Worm (Caenorhabditis elegans) whole organism, L4 larva: ENCODE results near the gene F07D3.3.

Experiments
- D1046.2 ChIP-seq: fragments of 200-800 bp; sonication (Bioruptor generic); IDR thresholded peaks from 2 replicates; pipeline ENCODE4 v1.3.6; 2022; ENCODE audit warnings: missing genetic modification characterization, missing compliant biosample characterization
- F44E2.7 ChIP-seq: fragments of 200-800 bp; sonication (Bioruptor generic); IDR thresholded peaks from 2 replicates; pipeline ENCODE4 v2.1.2; 2022; ENCODE audit warnings: missing genetic modification characterization, missing compliant biosample characterization
- F49E8.2 ChIP-seq: sonication (generic microtip); optimal IDR thresholded peaks from 2 replicates; lab custom pipeline; 2016; ENCODE audit warnings: missing compliant biosample characterization, mild to moderate bottlenecking, missing genetic modification characterization, borderline replicate concordance
- T20F7.1 ChIP-seq: fragments of 200-800 bp; sonication (Bioruptor generic); optimal IDR thresholded peaks from 2 replicates; lab custom pipeline; 2018; ENCODE audit warnings: mild to moderate bottlenecking, missing genetic modification characterization, missing compliant biosample characterization
- Y48G9A.11 ChIP-seq: fragments of 200-800 bp; sonication (Bioruptor generic); IDR thresholded peaks from 2 replicates; pipeline ENCODE4 v1.3.6; 2022; ENCODE audit warnings: missing genetic modification reagents, missing genetic modification characterization, missing compliant biosample characterization
- Y5F2A.4 ChIP-seq: fragments of 200-800 bp; sonication (Bioruptor generic); optimal IDR thresholded peaks from 2 replicates; lab custom pipeline; 2018; ENCODE audit warnings: mild to moderate bottlenecking, missing genetic modification characterization, missing compliant biosample characterization
- ZK337.2 ChIP-seq: fragments of 200-800 bp; sonication (Bioruptor generic); IDR thresholded peaks from 2 replicates; pipeline ENCODE4 v1.3.6; 2022; ENCODE audit warnings: missing genetic modification reagents, missing genetic modification characterization, missing compliant biosample characterization
- aha-1 ChIP-seq: fragments of 150-350 bp; peaks from one replicate; lab custom pipeline; 2014; ENCODE audit warnings: missing biosample characterization, missing genetic modification characterization
- arid-1 ChIP-seq: fragments of 200-800 bp; sonication (Bioruptor generic); conservative IDR thresholded peaks from 2 replicates; pipeline ENCODE4 v1.3.6; 2022; ENCODE audit warnings: missing genetic modification reagents, missing genetic modification characterization, missing compliant biosample characterization
- ceh-20 ChIP-seq: fragments of 200-800 bp; sonication (Bioruptor generic); IDR thresholded peaks from 2 replicates; pipeline ENCODE4 v1.3.6; 2022; ENCODE audit warnings: missing genetic modification reagents, missing genetic modification characterization, missing compliant biosample characterization
- ceh-32 ChIP-seq: sonication (generic microtip); optimal IDR thresholded peaks from 2 replicates; lab custom pipeline; 2016; ENCODE audit warnings: mild to moderate bottlenecking, missing genetic modification characterization, missing compliant biosample characterization; ENCODE audit not compliant: poor library complexity
- ceh-44 ChIP-seq: fragments of 200-800 bp; sonication (Bioruptor generic); IDR thresholded peaks from 2 replicates; pipeline ENCODE4 v1.3.6; 2022; ENCODE audit warnings: missing genetic modification reagents, missing genetic modification characterization, missing compliant biosample characterization
- ceh-62 ChIP-seq: sonication (generic microtip); optimal IDR thresholded peaks from 2 replicates; lab custom pipeline; 2017; ENCODE audit warnings: missing biosample characterization, missing genetic modification characterization
- daf-12 ChIP-seq: fragments of 150-350 bp; optimal IDR thresholded peaks from 2 replicates; lab custom pipeline; 2014; ENCODE audit warnings: missing biosample characterization, missing genetic modification reagents, missing genetic modification characterization
- daf-16 ChIP-seq, 3 experiments: sonication (generic microtip); optimal IDR thresholded peaks; 2 replicates each; lab custom pipeline; 2016 to 2017; ENCODE audit warnings: missing genetic modification characterization in 3 of 3, missing genetic modification reagents in 3 of 3, mild to moderate bottlenecking in 2 of 3, missing compliant biosample characterization in 2 of 3, missing biosample characterization in 1 of 3, moderate library complexity in 1 of 3
- dve-1 ChIP-seq: sonication (generic microtip); optimal IDR thresholded peaks from 2 replicates; lab custom pipeline; 2017; ENCODE audit warnings: antibody characterized with exemption, mild to moderate bottlenecking, missing genetic modification characterization, missing compliant biosample characterization; ENCODE audit not compliant: insufficient read depth
- gei-8 ChIP-seq: fragments of 200-800 bp; sonication (Bioruptor generic); optimal IDR thresholded peaks from 2 replicates; lab custom pipeline; 2018; ENCODE audit warnings: mild to moderate bottlenecking, missing genetic modification characterization, missing compliant biosample characterization
- hlh-11 ChIP-seq: fragments of 200-800 bp; sonication (Bioruptor generic); optimal IDR thresholded peaks from 2 replicates; lab custom pipeline; 2018; ENCODE audit warnings: mild to moderate bottlenecking, missing genetic modification characterization, missing compliant biosample characterization
- hlh-30 ChIP-seq: sonication (generic microtip); optimal IDR thresholded peaks from 2 replicates; lab custom pipeline; 2017; ENCODE audit warnings: antibody characterized with exemption, mild to moderate bottlenecking, missing genetic modification characterization, missing compliant biosample characterization; ENCODE audit not compliant: insufficient read depth
- hmg-1.1 ChIP-seq: fragments of 200-800 bp; sonication (Bioruptor generic); IDR thresholded peaks from 2 replicates; pipeline ENCODE4 v1.3.6; 2022; ENCODE audit warnings: missing genetic modification reagents, missing genetic modification characterization, missing compliant biosample characterization
- lim-7 ChIP-seq: fragments of 200-800 bp; sonication (Bioruptor generic); IDR thresholded peaks from 2 replicates; pipeline ENCODE4 v1.3.6; 2022; ENCODE audit warnings: missing genetic modification characterization, missing compliant biosample characterization
- lin-13 ChIP-seq: fragments of 150-350 bp; optimal IDR thresholded peaks from 2 replicates; lab custom pipeline; 2014; ENCODE audit warnings: missing biosample characterization, missing genetic modification reagents, missing genetic modification characterization
- lin-15B ChIP-seq: fragments of 150-350 bp; sonication (generic microtip); optimal IDR thresholded peaks from 3 replicates; lab custom pipeline; 2014; ENCODE audit warnings: missing biosample characterization, missing genetic modification characterization
- lin-29 ChIP-seq: fragments of 200-800 bp; sonication (Bioruptor generic); IDR thresholded peaks from 2 replicates; pipeline ENCODE4 v1.3.6; 2022; ENCODE audit warnings: missing genetic modification reagents, missing genetic modification characterization, missing compliant biosample characterization
- lin-38 ChIP-seq: fragments of 200-800 bp; sonication (Bioruptor generic); IDR thresholded peaks from 2 replicates; pipeline ENCODE4 v1.3.6; 2022; ENCODE audit warnings: missing genetic modification reagents, missing genetic modification characterization, missing compliant biosample characterization
- madf-9 ChIP-seq: fragments of 200-800 bp; sonication (Bioruptor generic); conservative IDR thresholded peaks from 2 replicates; pipeline ENCODE4 v1.3.6; 2022; ENCODE audit warnings: missing genetic modification reagents, missing genetic modification characterization, missing compliant biosample characterization
- mdl-1 ChIP-seq, 2 experiments: fragments of 150-350 bp in 1 of 2; sonication (generic microtip) in 1 of 2; optimal IDR thresholded peaks; 2 replicates each; lab custom pipeline; 2014 to 2017; ENCODE audit warnings: missing biosample characterization in 2 of 2, missing genetic modification characterization in 2 of 2
- mes-2 ChIP-seq: sonication (generic microtip); optimal IDR thresholded peaks from 2 replicates; lab custom pipeline; 2016; ENCODE audit warnings: missing genotype, mild to moderate bottlenecking, missing genetic modification characterization, missing compliant biosample characterization; ENCODE audit not compliant: poor library complexity, severe bottlenecking
- mxl-3 ChIP-seq: fragments of 200-800 bp; sonication (Bioruptor generic); optimal IDR thresholded peaks from 2 replicates; lab custom pipeline; 2018; ENCODE audit warnings: mild to moderate bottlenecking, missing genetic modification characterization, missing compliant biosample characterization
- nhr-10 ChIP-seq: fragments of 150-350 bp; optimal IDR thresholded peaks from 2 replicates; lab custom pipeline; 2014; ENCODE audit warnings: missing biosample characterization, missing genetic modification characterization
- nhr-102 ChIP-seq: sonication (generic microtip); optimal IDR thresholded peaks from 2 replicates; lab custom pipeline; 2016; ENCODE audit warnings: mild to moderate bottlenecking, missing genetic modification characterization, moderate library complexity, missing compliant biosample characterization
- nhr-11 ChIP-seq: fragments of 150-350 bp; optimal IDR thresholded peaks from 2 replicates; lab custom pipeline; 2014; ENCODE audit warnings: missing biosample characterization, missing genetic modification characterization
- nhr-42 ChIP-seq: fragments of 200-800 bp; sonication (Bioruptor generic); IDR thresholded peaks from 2 replicates; pipeline ENCODE4 v1.3.6; 2022; ENCODE audit warnings: missing genetic modification characterization, missing compliant biosample characterization
- nhr-76 ChIP-seq: fragments of 150-350 bp; optimal IDR thresholded peaks from 2 replicates; lab custom pipeline; 2014; ENCODE audit warnings: missing biosample characterization, missing genetic modification characterization
- nhr-77 ChIP-seq: fragments of 150-350 bp; optimal IDR thresholded peaks from 2 replicates; lab custom pipeline; 2014; ENCODE audit warnings: missing biosample characterization, missing genetic modification characterization
- pha-4 ChIP-seq, 2 experiments: fragments of 150-350 bp in 1 of 2; fragments of 200-800 bp in 1 of 2; sonication (Bioruptor generic) in 1 of 2; IDR thresholded peaks in 1 of 2; optimal IDR thresholded peaks in 1 of 2; 2 replicates each; pipeline versions ENCODE4 v1.3.6 to Lab custom; 2014 to 2022; ENCODE audit warnings: missing genetic modification characterization in 2 of 2, missing genetic modification reagents in 2 of 2, missing biosample characterization in 1 of 2, missing compliant biosample characterization in 1 of 2
- php-3 ChIP-seq: fragments of 200-800 bp; sonication (Bioruptor generic); IDR thresholded peaks from 2 replicates; pipeline ENCODE4 v1.3.6; 2022; ENCODE audit warnings: missing genetic modification reagents, missing genetic modification characterization, missing compliant biosample characterization
- pqm-1 ChIP-seq: sonication (generic microtip); optimal IDR thresholded peaks from 2 replicates; lab custom pipeline; 2017; ENCODE audit warnings: missing biosample characterization, missing genetic modification characterization
- rbr-2 ChIP-seq: sonication (generic microtip); optimal IDR thresholded peaks from 2 replicates; lab custom pipeline; 2016; ENCODE audit warnings: missing genotype, missing genetic modification characterization, missing compliant biosample characterization
- unc-62 ChIP-seq, 3 experiments: fragments of 150-350 bp in 1 of 3; sonication (generic microtip); optimal IDR thresholded peaks in 2 of 3; peaks in 1 of 3; 1 replicate in 1 of 3; 2 replicates in 2 of 3; lab custom pipeline; 2014 to 2017; ENCODE audit warnings: missing biosample characterization in 3 of 3, missing genetic modification characterization in 3 of 3, missing genetic modification reagents in 3 of 3, missing genotype in 1 of 3
- zag-1 ChIP-seq: fragments of 150-350 bp; optimal IDR thresholded peaks from 2 replicates; lab custom pipeline; 2014; ENCODE audit warnings: missing biosample characterization, missing genetic modification characterization
- zfp-3 ChIP-seq: fragments of 200-800 bp; sonication (Bioruptor generic); conservative IDR thresholded peaks from 2 replicates; pipeline ENCODE4 v1.3.6; 2022; ENCODE audit warnings: missing genetic modification reagents, missing genetic modification characterization, missing compliant biosample characterization
- ztf-11 ChIP-seq: fragments of 150-350 bp; optimal IDR thresholded peaks from 2 replicates; lab custom pipeline; 2014; ENCODE audit warnings: missing biosample characterization, missing genetic modification characterization

The F07D3.3 gene

DNA sequence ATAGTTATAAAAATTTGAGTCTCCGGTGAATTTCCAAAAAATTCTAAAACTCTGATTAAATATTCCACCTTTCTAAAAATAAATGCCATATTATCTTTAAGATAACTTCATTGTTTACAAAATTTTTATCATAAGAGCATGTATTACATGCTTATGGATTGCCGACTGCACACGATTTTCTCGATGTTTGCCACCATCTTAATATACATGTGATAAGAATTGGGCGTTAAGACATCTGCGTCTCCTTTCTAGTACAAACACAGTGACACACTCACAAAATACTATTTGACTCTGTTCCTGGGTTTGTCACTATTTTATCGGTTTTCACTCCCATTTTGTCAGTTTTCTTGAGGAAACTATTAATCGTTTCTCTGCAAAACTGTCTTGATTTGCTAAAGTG, 19.4 kb downstream of the F07D3.3 start (continued):
- TF ChIP-seq daf-12 (tag; lab: Kevin White, UChicago) (no peak), pqm-1 (tag; lab: Kevin White, UChicago) (peak; percentile 82), mdl-1 (tag; optimal IDR thresholded peaks at IDR 0.05; lab: Kevin White, UChicago) (peak in 1 of 2 experiments; percentile 24), mxl-3 (GFP tag; lab: Kevin White, UChicago) (peak; percentile 54), arid-1 (no peak), nhr-42 (GFP tag; lab: Robert Waterston, UW) (no peak), lim-7 (no peak), hlh-11 (peak; percentile 77), ceh-32 (no peak), ceh-20 (no peak), T20F7.1 (GFP tag; lab: Kevin White, UChicago) (no peak), ZK337.2 (GFP tag; lab: Robert Waterston, UW) (no peak), rbr-2 (tag; lab: Kevin White, UChicago) (no peak), nhr-77 (peak; percentile 34), Y5F2A.4 (GFP tag; lab: Kevin White, UChicago) (no peak), nhr-102 (tag; lab: Kevin White, UChicago) (peak; percentile 21), nhr-11 (tag; lab: Kevin White, UChicago) (no peak), zag-1 (tag; lab: Kevin White, UChicago) (no peak), F44E2.7 (GFP tag; lab: Robert Waterston, UW) (no peak), lin-38 (GFP tag; lab: Robert Waterston, UW) (no peak), lin-15B (tag; lab: Kevin White, UChicago) (no peak), hlh-30 (tag; lab: Kevin White, UChicago) (peak; percentile 72), lin-29 (no peak), mes-2 (peak; percentile 25)

DNA sequence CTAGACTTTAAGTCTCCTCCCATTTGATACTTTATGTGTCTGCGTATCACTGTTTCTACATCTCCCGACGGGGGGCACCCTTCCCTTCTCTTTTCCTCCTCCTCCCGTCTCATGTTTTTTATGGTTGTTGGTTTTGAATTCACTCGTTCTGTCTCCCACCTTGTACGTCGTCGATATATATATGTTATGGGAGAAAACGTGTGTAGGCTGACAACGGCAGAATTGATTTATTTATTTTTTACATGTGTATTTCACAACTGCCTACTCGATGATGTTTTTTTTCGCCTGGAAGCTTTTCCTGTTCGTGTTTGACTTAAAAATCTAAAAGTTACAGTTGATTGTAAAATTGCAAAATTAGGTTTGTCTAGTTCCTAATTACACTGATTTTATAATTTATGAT, 20.0 kb downstream of the F07D3.3 start:
- TF ChIP-seq nhr-42 (GFP tag; lab: Robert Waterston, UW) (no peak), ZK337.2 (GFP tag; lab: Robert Waterston, UW) (no peak), mes-2 (peak; percentile 6), lin-29 (no peak), gei-8 (no peak), pha-4 (GFP tag; IDR thresholded peaks at IDR 0.05; lab: Robert Waterston, UW) (0 out of 2 replicates have a peak, but pooled peaks have one; percentile 16), pha-4 (tag; optimal IDR thresholded peaks at IDR 0.05; lab: Kevin White, UChicago) (no peak), dve-1 (tag; lab: Kevin White, UChicago) (peak; percentile 60), unc-62 (GFP tag; optimal IDR thresholded peaks at IDR 0.05 in 1 of 2; lab: Kevin White, UChicago) (peak in 1 of 2 experiments; percentile 59), unc-62 (tag; optimal IDR thresholded peaks at IDR 0.05; lab: Kevin White, UChicago) (no peak), hmg-1.1 (0 out of 2 replicates have a peak, but pooled peaks have one; percentile 10), hlh-30 (tag; lab: Kevin White, UChicago) (peak; percentile 23)
- TF ChIP-seq, all 104 proteins: peak for 6

DNA sequence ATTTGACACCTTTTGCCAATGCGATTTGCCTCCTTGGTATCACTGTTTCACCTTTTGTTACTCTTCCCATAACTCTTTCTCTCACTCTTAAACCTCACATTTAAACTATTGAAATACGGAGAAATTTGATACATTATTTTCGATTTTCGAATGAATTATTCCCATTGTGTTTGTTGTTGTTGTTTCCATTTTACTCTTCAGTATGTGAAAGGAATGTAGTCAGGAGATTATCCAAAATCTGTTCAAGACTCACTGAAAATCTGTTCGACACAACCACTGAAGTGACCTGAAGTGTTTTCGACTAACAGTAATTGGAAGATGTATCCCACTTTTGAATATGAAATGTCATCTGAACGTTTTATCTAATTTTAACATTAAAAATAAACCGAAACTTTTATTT, 21.5 kb downstream of the F07D3.3 start:
- TF ChIP-seq aha-1 (peak; percentile 94), zfp-3 (no peak)

DNA sequence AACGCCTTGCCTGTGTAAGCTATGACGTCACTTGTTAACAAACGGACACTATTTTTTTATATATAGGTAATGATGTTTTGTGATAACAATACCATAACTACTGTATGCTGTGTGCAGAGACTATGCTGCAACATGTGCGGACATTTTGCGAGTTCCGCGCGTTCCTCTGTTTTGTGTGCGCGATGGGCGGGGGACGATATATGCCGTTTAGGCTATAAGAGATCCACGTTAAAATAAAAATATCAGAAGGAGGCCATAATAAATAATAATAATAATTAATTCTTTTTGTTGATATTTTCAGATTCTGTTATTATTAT, 22.5 kb downstream of the F07D3.3 start:
- TF ChIP-seq Y48G9A.11 (GFP tag; lab: Robert Waterston, UW) = no peak
- no peak for TF ChIP-seq ztf-11 (tag; lab: Kevin White, UChicago)
- TF ChIP-seq F49E8.2 = peak; percentile 26
- no peak for TF ChIP-seq madf-9 (GFP tag; lab: Robert Waterston, UW)
- TF ChIP-seq mes-2 = peak; percentile 24
- TF ChIP-seq F44E2.7 (GFP tag; lab: Robert Waterston, UW) = no peak
- TF ChIP-seq nhr-11 (tag; lab: Kevin White, UChicago) = no peak
- TF ChIP-seq daf-16 (GFP tag; optimal IDR thresholded peaks at IDR 0.05; lab: Kevin White, UChicago) = no peak
- TF ChIP-seq daf-16 (tag; optimal IDR thresholded peaks at IDR 0.05; lab: Kevin White, UChicago) = no peak
- TF ChIP-seq ceh-44 (GFP tag; lab: Robert Waterston, UW) = no peak
- TF ChIP-seq D1046.2 (GFP tag; lab: Robert Waterston, UW) = no peak
- no peak for TF ChIP-seq nhr-76
- TF ChIP-seq unc-62 (GFP tag; optimal IDR thresholded peaks at IDR 0.05 in 1 of 2; lab: Kevin White, UChicago) = no peak
- TF ChIP-seq unc-62 (tag; optimal IDR thresholded peaks at IDR 0.05; lab: Kevin White, UChicago) = no peak
- no peak for TF ChIP-seq ceh-62 (tag; lab: Kevin White, UChicago)
- TF ChIP-seq lin-13 (GFP tag; lab: Kevin White, UChicago) = no peak
- no peak for TF ChIP-seq nhr-10
- no peak for TF ChIP-seq daf-12 (tag; lab: Kevin White, UChicago)
- no peak for TF ChIP-seq php-3 (GFP tag; lab: Robert Waterston, UW)
